Fruit fly (Drosophila melanogaster): ENCODE measurements around the gene CG46339.

dm6 chr3R:26866577-26867456 lies 48.7 kb upstream of the CG46339 start, which contains the start of the genes ball and His2Av:
- TF ChIP-seq fd96Cb (tag; optimal IDR thresholded peaks at IDR 0.05) (peak; percentile 53), sim (GFP tag; IDR thresholded peaks at IDR 0.05) (0 out of 2 replicates have a peak, but pooled peaks have one; percentile 8), CG43689 (GFP tag; IDR thresholded peaks at IDR 0.05) (peak; percentile 78), Hsf (GFP tag; optimal IDR thresholded peaks at IDR 0.05) (peak; percentile 91), CG7357 (GFP tag; IDR thresholded peaks at IDR 0.05) (0 out of 3 replicates have a peak, but pooled peaks have one; percentile 27), pho (GFP tag; optimal IDR thresholded peaks at IDR 0.05) (peak; percentile 91), HmgZ (tag; optimal IDR thresholded peaks at IDR 0.05) (peak; percentile 90), tna (GFP tag; IDR thresholded peaks at IDR 0.05; ENCODE audit: partially characterized antibody) (peak; percentile 59), phol (tag; optimal IDR thresholded peaks at IDR 0.05) (peak; percentile 76), knrl (GFP tag; IDR thresholded peaks at IDR 0.05; ENCODE audit: partially characterized antibody) (peak; percentile 92), ewg (GFP tag; optimal IDR thresholded peaks at IDR 0.05) (peak; percentile 86), Hr78 (GFP tag; optimal IDR thresholded peaks at IDR 0.05) (no peak)
